7 worm cellular contexts compared by ENCODE assay signal in the genomic region with DNA sequence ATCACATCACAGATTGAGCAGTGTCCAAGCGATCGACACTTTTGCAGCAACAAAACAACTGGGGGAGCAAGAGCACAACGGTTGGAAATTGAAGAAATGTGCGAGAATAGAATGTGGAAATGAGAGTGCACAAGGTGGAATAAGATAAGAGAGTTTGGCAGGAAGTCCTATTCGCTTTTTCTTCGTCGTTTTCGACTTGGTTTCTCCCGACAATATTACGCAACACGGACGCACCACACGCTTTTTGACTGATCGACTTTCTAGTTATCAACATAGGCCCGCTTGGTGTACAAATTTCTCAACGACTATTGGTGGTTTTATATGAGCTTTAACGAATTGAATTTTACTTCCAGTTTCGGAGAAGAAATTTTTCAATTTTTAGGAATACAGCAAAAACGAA.
A peak's percentile ranks its signal among the peaks of the same experiment; 100 is the strongest.
TF ChIP-seq lines count a peak whose summit lies in the region.

No protein-coding gene starts in this region.

TF ChIP-seq in whole organism, L1 larva, 84 proteins besides CTCF, POLR2A, EP300 and RAD21 (continues in another document):
- TF ChIP-seq ceh-90 (tag; optimal IDR thresholded peaks at IDR 0.05; lab: Kevin White, UChicago) (no peak), vab-15 (tag; optimal IDR thresholded peaks at IDR 0.05; lab: Kevin White, UChicago) (no peak), egl-27 (tag; optimal IDR thresholded peaks at IDR 0.05; lab: Kevin White, UChicago) (no peak), C04F5.9 (tag; optimal IDR thresholded peaks at IDR 0.05; lab: Kevin White, UChicago) (no peak), ceh-82 (tag; optimal IDR thresholded peaks at IDR 0.05; lab: Kevin White, UChicago) (peak in 1 of 3 experiments; percentile 22), lsy-2 (tag; optimal IDR thresholded peaks at IDR 0.05; lab: Kevin White, UChicago) (peak in 1 of 2 experiments; percentile 12), fkh-10 (GFP tag; optimal IDR thresholded peaks at IDR 0.05; lab: Kevin White, UChicago) (no peak), elt-2 (tag; optimal IDR thresholded peaks at IDR 0.05; lab: Kevin White, UChicago) (peak; percentile 35), tbx-2 (tag; optimal IDR thresholded peaks at IDR 0.05; lab: Kevin White, UChicago) (no peak), nhr-11 (tag; optimal IDR thresholded peaks at IDR 0.05; lab: Kevin White, UChicago) (no peak), lir-3 (tag; optimal IDR thresholded peaks at IDR 0.05; lab: Kevin White, UChicago; ENCODE audit: poor library complexity) (no peak), nhr-71 (tag; optimal IDR thresholded peaks at IDR 0.05; lab: Kevin White, UChicago) (peak; percentile 33)

TF ChIP-seq in whole organism, L2 larva, 48 proteins besides CTCF, POLR2A, EP300 and RAD21 (continues in another document):
- no peak for TF ChIP-seq crh-2 (tag; optimal IDR thresholded peaks at IDR 0.05; lab: Kevin White, UChicago)
- TF ChIP-seq lsy-2 (tag; optimal IDR thresholded peaks at IDR 0.05; lab: Kevin White, UChicago) = no peak
- TF ChIP-seq ztf-4 (tag; optimal IDR thresholded peaks at IDR 0.05; lab: Kevin White, UChicago) = no peak
- TF ChIP-seq zag-1 (tag; optimal IDR thresholded peaks at IDR 0.05; lab: Kevin White, UChicago) = no peak
- no peak for TF ChIP-seq dmd-4 (tag; optimal IDR thresholded peaks at IDR 0.05; lab: Kevin White, UChicago)
- TF ChIP-seq nhr-129 (tag; optimal IDR thresholded peaks at IDR 0.05; lab: Kevin White, UChicago) = peak; percentile 60
- TF ChIP-seq nhr-23 (tag; optimal IDR thresholded peaks at IDR 0.05; lab: Kevin White, UChicago) = no peak
- peak; percentile 50 for TF ChIP-seq sma-9 (GFP tag; optimal IDR thresholded peaks at IDR 0.05; lab: Kevin White, UChicago)
- no peak for TF ChIP-seq sma-9 (tag; optimal IDR thresholded peaks at IDR 0.05; lab: Kevin White, UChicago)
- TF ChIP-seq lin-39 (tag; optimal IDR thresholded peaks at IDR 0.05; lab: Kevin White, UChicago) = no peak
- TF ChIP-seq nhr-12 (tag; optimal IDR thresholded peaks at IDR 0.05; lab: Kevin White, UChicago) = no peak
- TF ChIP-seq elt-3 (tag; optimal IDR thresholded peaks at IDR 0.05; lab: Kevin White, UChicago) = no peak
- TF ChIP-seq mab-5 (tag; optimal IDR thresholded peaks at IDR 0.05; lab: Kevin White, UChicago) = no peak

TF ChIP-seq in whole organism, L3 larva, 47 proteins besides CTCF, POLR2A, EP300 and RAD21:
- peak; percentile 6 for TF ChIP-seq nfya-1 (tag; optimal IDR thresholded peaks at IDR 0.05; lab: Kevin White, UChicago; ENCODE audit: insufficient read depth)
- peak; percentile 46 for TF ChIP-seq elt-2 (tag; optimal IDR thresholded peaks at IDR 0.05; lab: Kevin White, UChicago)
- TF ChIP-seq hmg-11 (tag; optimal IDR thresholded peaks at IDR 0.05; lab: Kevin White, UChicago) = no peak
- TF ChIP-seq lin-39 (tag; optimal IDR thresholded peaks at IDR 0.05; lab: Kevin White, UChicago) = peak; percentile 43
- peak; percentile 33 for TF ChIP-seq pqm-1 (tag; optimal IDR thresholded peaks at IDR 0.05; lab: Kevin White, UChicago)
- TF ChIP-seq ceh-16 (tag; optimal IDR thresholded peaks at IDR 0.05; lab: Kevin White, UChicago) = no peak

TF ChIP-seq in whole organism, L4 larva, 104 proteins besides CTCF, POLR2A, EP300 and RAD21 (continues in another document):
- no peak for TF ChIP-seq ceh-20 (GFP tag; IDR thresholded peaks at IDR 0.05; lab: Robert Waterston, UW)
- no peak for TF ChIP-seq daf-12 (tag; optimal IDR thresholded peaks at IDR 0.05; lab: Kevin White, UChicago)
- no peak for TF ChIP-seq dmd-9 (GFP tag; IDR thresholded peaks at IDR 0.05; lab: Robert Waterston, UW)
- TF ChIP-seq unc-39 (tag; optimal IDR thresholded peaks at IDR 0.05; lab: Kevin White, UChicago) = no peak
- peak in 1 of 2 experiments; percentile 39 for TF ChIP-seq daf-16 (GFP tag; optimal IDR thresholded peaks at IDR 0.05; lab: Kevin White, UChicago)
- peak; percentile 33 for TF ChIP-seq daf-16 (tag; optimal IDR thresholded peaks at IDR 0.05; lab: Kevin White, UChicago)
- TF ChIP-seq nhr-42 (GFP tag; IDR thresholded peaks at IDR 0.05; lab: Robert Waterston, UW) = no peak
- no peak for TF ChIP-seq mes-2 (tag; optimal IDR thresholded peaks at IDR 0.05; lab: Kevin White, UChicago; ENCODE audit: poor library complexity, severe bottlenecking)
- no peak for TF ChIP-seq mxl-3 (GFP tag; optimal IDR thresholded peaks at IDR 0.05; lab: Kevin White, UChicago)
- TF ChIP-seq lim-7 (GFP tag; IDR thresholded peaks at IDR 0.05; lab: Robert Waterston, UW) = no peak
- no peak for TF ChIP-seq zfp-3 (GFP tag; conservative IDR thresholded peaks at IDR 0.05; lab: Robert Waterston, UW)
- no peak for TF ChIP-seq nhr-48 (tag; optimal IDR thresholded peaks at IDR 0.05; lab: Kevin White, UChicago)
- TF ChIP-seq ceh-32 (tag; optimal IDR thresholded peaks at IDR 0.05; lab: Kevin White, UChicago; ENCODE audit: poor library complexity) = no peak
- no peak for TF ChIP-seq egl-43 (GFP tag; IDR thresholded peaks at IDR 0.05; lab: Robert Waterston, UW)
- TF ChIP-seq pqm-1 (tag; optimal IDR thresholded peaks at IDR 0.05; lab: Kevin White, UChicago) = peak; percentile 54

TF ChIP-seq in whole organism, late embryonic, 69 proteins besides CTCF, POLR2A, EP300 and RAD21:
- peak; percentile 0 for TF ChIP-seq ceh-18 (tag; optimal IDR thresholded peaks at IDR 0.05; lab: Kevin White, UChicago)
- no peak for TF ChIP-seq dve-1 (tag; optimal IDR thresholded peaks at IDR 0.05; lab: Kevin White, UChicago)

TF ChIP-seq in whole organism, mixed stage, embryonic, 35 proteins besides CTCF, POLR2A, EP300 and RAD21:
- no peak for TF ChIP-seq bed-3 (GFP tag; optimal IDR thresholded peaks at IDR 0.05; lab: Kevin White, UChicago)
- TF ChIP-seq pha-4 (tag; optimal IDR thresholded peaks at IDR 0.05; lab: Kevin White, UChicago) = no peak
- TF ChIP-seq nhr-2 (tag; optimal IDR thresholded peaks at IDR 0.05; lab: Kevin White, UChicago) = no peak
- no peak for TF ChIP-seq nhr-12 (tag; optimal IDR thresholded peaks at IDR 0.05; lab: Kevin White, UChicago)
- TF ChIP-seq hlh-1 (tag; optimal IDR thresholded peaks at IDR 0.05; lab: Kevin White, UChicago) = peak; percentile 30
- TF ChIP-seq zip-8 (tag; optimal IDR thresholded peaks at IDR 0.05; lab: Kevin White, UChicago) = peak; percentile 54
TF ChIP-seq in whole organism, mixed stage, embryonic: peak in this region for 2.

TF ChIP-seq in whole organism, young adult, 124 proteins besides CTCF, POLR2A, EP300 and RAD21:
- TF ChIP-seq nfyb-1 (GFP tag; IDR thresholded peaks at IDR 0.05; lab: Robert Waterston, UW) (peak; percentile 51; the same call in 1 of the 2 replicates), nhr-80 (tag; optimal IDR thresholded peaks at IDR 0.05; lab: Kevin White, UChicago) (peak; percentile 87), hmg-1.2 (GFP tag; IDR thresholded peaks at IDR 0.05; lab: Robert Waterston, UW) (peak; percentile 7; the same call in 1 of the 2 replicates), rec-8 (tag; optimal IDR thresholded peaks at IDR 0.05; lab: Kevin White, UChicago) (no peak), Y56A3A.18 (GFP tag; IDR thresholded peaks at IDR 0.05; lab: Robert Waterston, UW) (0 out of 2 replicates have a peak, but pooled peaks have one; percentile 19), mxl-1 (tag; optimal IDR thresholded peaks at IDR 0.05; lab: Kevin White, UChicago) (no peak), cebp-1 (GFP tag; IDR thresholded peaks at IDR 0.05; lab: Robert Waterston, UW) (no peak), cebp-1 (tag; optimal IDR thresholded peaks at IDR 0.05; lab: Kevin White, UChicago) (peak; percentile 69)
